Fruit fly (Drosophila melanogaster) whole organism: ENCODE data around the gene CG7330.

Source experiments
- CG8478 ChIP-seq: fragments of >200 bp; optimal IDR thresholded peaks from 2 replicates; lab custom pipeline; 2018; ENCODE audit warnings: inconsistent platforms
- Dll ChIP-seq: fragments of >200 bp; optimal IDR thresholded peaks from 2 replicates; lab custom pipeline; 2017
- EcR ChIP-seq, 2 experiments: fragments of >200 bp; optimal IDR thresholded peaks; 2 replicates each; lab custom pipeline; 2017; ENCODE audit warnings: missing biosample characterization in 2 of 2, missing genetic modification characterization in 2 of 2, missing genetic modification reagents in 2 of 2
- pan ChIP-seq: fragments of >200 bp; optimal IDR thresholded peaks from 2 replicates; lab custom pipeline; 2017
- psq ChIP-seq: fragments of >200 bp; optimal IDR thresholded peaks from 2 replicates; lab custom pipeline; 2017
- usp ChIP-seq: fragments of >200 bp; optimal IDR thresholded peaks from 2 replicates; lab custom pipeline; 2017; ENCODE audit warnings: missing biosample characterization, missing genetic modification characterization, mixed read lengths

Gene CG7330

dm6 chr3L:18148418-18148973 is at the start of gene CG7330:
CG7330 (plus strand) TSS chr3L:18148923.
- TF ChIP-seq usp (GFP tag; lab: Kevin White, UChicago), result no peak
- TF ChIP-seq pan (lab: Kevin White, UChicago), result no peak
- TF ChIP-seq psq (lab: Kevin White, UChicago), result no peak
- TF ChIP-seq CG8478 (lab: Kevin White, UChicago), result no peak
- TF ChIP-seq EcR (GFP tag; optimal IDR thresholded peaks at IDR 0.05; lab: Kevin White, UChicago), result no peak
- no peak for TF ChIP-seq Dll (lab: Kevin White, UChicago)

- TF ChIP-seq CG8478 (lab: Kevin White, UChicago) (no peak), pan (lab: Kevin White, UChicago) (no peak), Dll (lab: Kevin White, UChicago) (no peak), psq (lab: Kevin White, UChicago) (no peak), usp (GFP tag; lab: Kevin White, UChicago) (no peak), EcR (GFP tag; optimal IDR thresholded peaks at IDR 0.05; lab: Kevin White, UChicago) (no peak)
Measured at dm6 chr3L:18099715-18100114, 49.0 kb upstream of the CG7330 start.

DNA sequence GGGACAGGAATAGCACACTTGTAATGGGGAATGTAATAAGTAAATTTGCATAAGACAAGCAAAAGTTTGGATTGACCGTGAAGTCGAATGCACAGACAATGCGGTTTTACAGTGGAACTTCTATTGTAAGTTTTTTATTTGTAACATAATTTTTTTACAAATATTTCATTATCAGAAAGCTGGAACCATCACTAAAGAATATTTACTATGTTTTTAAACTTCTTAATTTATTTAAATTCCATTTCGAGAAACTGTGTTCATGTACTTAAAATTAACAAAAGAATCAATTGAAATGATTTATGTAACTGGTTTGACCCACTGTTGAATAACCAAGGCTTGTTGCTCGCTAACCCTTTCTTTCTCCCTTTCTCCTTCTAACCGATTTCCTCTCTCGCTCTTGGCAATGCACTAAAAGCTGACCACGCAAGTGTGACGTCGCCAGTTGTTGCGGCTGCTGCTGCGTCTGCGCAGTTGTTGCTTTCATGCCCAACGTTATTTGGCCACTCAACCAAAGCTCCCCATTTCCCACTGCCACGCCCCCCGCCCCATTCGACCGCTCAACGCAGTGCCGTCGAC is 47.2 kb upstream of the CG7330 start:
- TF ChIP-seq usp (GFP tag; lab: Kevin White, UChicago) (no peak), pan (lab: Kevin White, UChicago) (no peak), Dll (lab: Kevin White, UChicago) (no peak), psq (lab: Kevin White, UChicago) (no peak)

- TF ChIP-seq EcR (GFP tag; optimal IDR thresholded peaks at IDR 0.05; lab: Kevin White, UChicago), result no peak
- no peak for TF ChIP-seq CG8478 (lab: Kevin White, UChicago)
- TF ChIP-seq psq (lab: Kevin White, UChicago), result no peak
- TF ChIP-seq Dll (lab: Kevin White, UChicago), result no peak
- TF ChIP-seq pan (lab: Kevin White, UChicago), result no peak
- TF ChIP-seq usp (GFP tag; lab: Kevin White, UChicago), result no peak
Measured at dm6 chr3L:18102161-18102565, 46.6 kb upstream of the CG7330 start.

- TF ChIP-seq Dll (lab: Kevin White, UChicago) (no peak), EcR (GFP tag; optimal IDR thresholded peaks at IDR 0.05; lab: Kevin White, UChicago) (no peak), usp (GFP tag; lab: Kevin White, UChicago) (no peak), CG8478 (lab: Kevin White, UChicago) (no peak), pan (lab: Kevin White, UChicago) (no peak)
Measured at dm6 chr3L:18105343-18106020, 43.2 kb upstream of the CG7330 start.

DNA sequence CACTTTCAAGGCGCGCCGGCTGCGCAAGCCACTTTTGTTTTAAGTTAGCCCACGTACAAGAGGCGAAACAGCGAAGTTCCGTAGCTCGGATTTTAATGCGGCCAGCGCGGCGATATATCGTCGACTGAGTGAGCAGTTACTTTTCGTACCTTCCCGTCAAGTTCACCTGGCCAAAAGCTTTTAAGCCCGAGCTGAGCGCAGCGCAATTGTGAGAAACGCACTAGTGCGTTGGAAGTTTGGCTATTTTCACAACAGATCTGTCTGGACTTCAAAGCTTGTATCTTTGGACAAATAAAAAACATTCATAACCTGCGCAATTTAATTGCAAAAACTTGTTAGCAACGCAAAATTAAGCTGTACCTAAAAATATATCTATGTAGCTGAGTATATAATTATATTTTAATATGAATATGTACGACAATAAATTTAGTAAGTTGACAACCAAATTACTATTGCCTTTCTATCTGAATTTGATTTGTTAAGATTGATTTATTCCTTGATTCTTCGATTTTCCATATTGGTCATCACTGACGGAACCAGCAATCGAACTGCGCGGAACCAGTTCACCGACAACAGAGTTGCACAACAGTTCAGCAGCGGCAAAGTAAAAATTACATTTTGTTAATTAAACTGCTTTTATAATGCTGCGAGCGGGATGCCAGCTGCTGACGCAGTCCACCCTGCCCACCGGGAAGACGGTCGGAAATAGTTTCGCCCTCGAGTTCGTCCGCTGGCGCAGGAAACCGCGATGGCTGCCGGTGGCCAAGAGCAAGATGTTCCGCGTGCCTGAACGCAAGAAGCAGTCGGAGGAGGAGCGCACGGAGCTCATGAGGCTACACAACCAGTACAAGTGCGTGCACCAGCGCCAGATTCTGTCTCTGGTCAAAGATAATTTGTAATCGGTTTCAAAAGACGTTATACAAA is 42.4 kb upstream of the CG7330 start, which contains the start of the genes CG13698 and mRpS26:
Gene CG13698 (minus strand): TSS at position 129 of the 924 bp plus-strand sequence.
Gene mRpS26 (plus strand): TSS at position 559 of the 924 bp plus-strand sequence.
- TF ChIP-seq EcR (GFP tag; optimal IDR thresholded peaks at IDR 0.05; lab: Kevin White, UChicago) (no peak), pan (lab: Kevin White, UChicago) (no peak), psq (lab: Kevin White, UChicago) (no peak), Dll (lab: Kevin White, UChicago) (no peak), usp (GFP tag; lab: Kevin White, UChicago) (no peak), CG8478 (lab: Kevin White, UChicago) (no peak)

DNA sequence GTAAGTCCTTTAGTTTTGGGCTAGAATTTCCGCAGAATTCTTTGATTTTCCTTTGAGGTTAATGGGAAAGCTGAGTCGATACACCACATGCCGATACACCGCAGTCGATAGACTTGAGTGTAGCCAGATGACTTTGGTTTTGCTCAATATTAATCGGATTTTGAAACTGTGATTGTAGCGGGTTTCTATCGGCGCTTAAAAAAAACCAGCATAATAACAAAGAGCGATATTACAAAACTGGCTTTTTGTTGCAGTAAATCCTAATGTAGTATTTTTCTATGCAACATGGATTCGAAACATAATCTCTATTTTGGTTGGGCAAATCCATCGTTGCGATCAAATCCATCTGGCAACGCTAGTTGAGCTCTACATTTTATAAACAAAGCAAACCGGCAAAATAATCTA is 39.3 kb upstream of the CG7330 start, which contains the start of the genes Polr3D and mus304:
Gene Polr3D (minus strand): TSS at position 116 of the 405 bp plus-strand sequence.
Gene mus304 (plus strand): TSS at position 356 of the 405 bp plus-strand sequence.
- TF ChIP-seq usp (GFP tag; lab: Kevin White, UChicago), result no peak
- no peak for TF ChIP-seq psq (lab: Kevin White, UChicago)
- TF ChIP-seq Dll (lab: Kevin White, UChicago), result no peak
- no peak for TF ChIP-seq EcR (GFP tag; optimal IDR thresholded peaks at IDR 0.05; lab: Kevin White, UChicago)
- TF ChIP-seq CG8478 (lab: Kevin White, UChicago), result no peak
- no peak for TF ChIP-seq pan (lab: Kevin White, UChicago)

DNA sequence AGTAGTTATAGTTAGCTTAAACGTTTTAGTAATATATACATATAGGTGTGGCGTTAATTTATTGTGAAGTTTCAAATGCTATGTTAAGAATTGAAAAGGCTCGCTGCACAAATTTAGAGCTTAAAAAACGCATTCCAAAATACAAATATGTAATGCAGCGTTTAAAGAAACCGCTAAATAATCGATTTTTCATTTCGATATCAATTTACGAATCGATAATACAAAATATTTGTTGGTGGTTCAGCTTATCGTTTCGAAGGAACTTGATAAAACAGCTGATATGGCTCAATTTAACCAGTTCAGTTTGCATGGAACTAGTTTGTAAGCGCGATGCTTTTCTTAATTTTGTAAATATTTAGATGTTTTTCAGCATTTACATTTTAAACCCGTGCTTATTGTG is 36.1 kb upstream of the CG7330 start, which contains the start of the genes CG32195 and CG7341:
Gene CG32195 (plus strand): TSS at position 291 of the 400 bp plus-strand sequence.
Gene CG7341 (plus strand): TSS at position 291 of the 400 bp plus-strand sequence.
- TF ChIP-seq CG8478 (lab: Kevin White, UChicago) (no peak), Dll (lab: Kevin White, UChicago) (no peak), psq (lab: Kevin White, UChicago) (no peak), pan (lab: Kevin White, UChicago) (no peak), usp (GFP tag; lab: Kevin White, UChicago) (no peak), EcR (GFP tag; optimal IDR thresholded peaks at IDR 0.05; lab: Kevin White, UChicago) (no peak)

DNA sequence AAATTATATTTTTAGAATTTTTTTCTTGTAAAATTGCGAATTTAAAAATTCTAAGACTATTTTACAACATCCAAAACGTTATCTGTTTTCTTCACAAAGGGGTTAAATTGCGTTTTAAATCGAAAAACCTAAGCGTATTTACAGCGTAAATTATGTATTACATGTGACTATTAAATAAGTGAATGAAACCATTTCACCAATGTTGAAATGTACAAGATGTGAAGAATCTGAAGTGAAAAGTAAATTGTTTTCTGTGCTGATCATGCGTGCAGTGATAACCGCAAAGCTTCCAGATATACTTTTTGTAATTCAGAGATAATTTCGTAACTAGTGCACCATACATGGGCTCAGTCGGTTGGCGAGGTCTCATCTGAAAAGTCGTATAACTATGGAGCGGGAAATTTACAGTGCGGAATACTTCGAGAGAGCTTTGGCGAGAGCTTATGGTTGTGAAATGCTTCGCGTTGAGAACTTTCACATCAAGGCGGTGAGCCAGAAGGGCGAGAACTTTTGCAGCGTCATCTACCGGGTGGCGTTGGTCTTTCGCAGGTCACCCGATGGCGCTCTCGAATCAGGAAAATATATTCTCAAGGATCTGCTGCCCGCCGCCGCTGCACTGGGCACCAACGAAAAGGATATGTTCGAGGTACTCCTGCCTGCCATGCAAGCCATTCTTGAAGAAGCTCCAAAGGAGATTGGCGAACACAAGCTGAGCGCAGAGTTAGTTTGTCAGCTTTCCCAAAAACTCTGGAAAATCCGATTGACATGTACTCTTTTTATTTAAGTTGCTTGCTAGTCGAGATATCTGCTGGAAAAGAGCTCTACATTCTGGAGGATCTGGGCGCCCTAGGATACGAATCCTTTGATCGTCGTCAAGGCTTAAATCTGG is 34.4 kb upstream of the CG7330 start:
- TF ChIP-seq psq (lab: Kevin White, UChicago), result no peak
- TF ChIP-seq EcR (GFP tag; optimal IDR thresholded peaks at IDR 0.05; lab: Kevin White, UChicago), result no peak
- no peak for TF ChIP-seq Dll (lab: Kevin White, UChicago)
- TF ChIP-seq usp (GFP tag; lab: Kevin White, UChicago), result no peak
- TF ChIP-seq CG8478 (lab: Kevin White, UChicago), result no peak
- TF ChIP-seq pan (lab: Kevin White, UChicago), result no peak
